Worm (Caenorhabditis elegans) whole organism, L2 larva: Measurements from ENCODE around the gene fbxa-53.
"Not testable (repeated sequence)": the region's sequence is repeated elsewhere in the genome, so short reads cannot be mapped to it uniquely, and the experiment has no call there.

Source experiments
- ZK546.5 ChIP-seq: sonication (generic microtip); optimal IDR thresholded peaks from 2 replicates; lab custom pipeline; 2017; ENCODE audit warnings: missing biosample characterization, missing genetic modification characterization
- aly-2 ChIP-seq: fragments of 150-350 bp; optimal IDR thresholded peaks from 2 replicates; lab custom pipeline; 2014; ENCODE audit warnings: missing biosample characterization, missing genetic modification characterization
- ama-1 ChIP-seq: fragments of 150-350 bp; optimal IDR thresholded peaks from 2 replicates; lab custom pipeline; 2018; ENCODE audit warnings: inconsistent platforms
- ceh-82 ChIP-seq: fragments of 150-350 bp; optimal IDR thresholded peaks from 2 replicates; lab custom pipeline; 2014; ENCODE audit warnings: missing biosample characterization, missing genetic modification characterization
- egl-27 ChIP-seq: sonication (generic microtip); optimal IDR thresholded peaks from 3 replicates; lab custom pipeline; 2017; ENCODE audit warnings: missing biosample characterization, missing genetic modification reagents, missing genetic modification characterization
- elt-1 ChIP-seq: fragments of 150-350 bp; optimal IDR thresholded peaks from 2 replicates; lab custom pipeline; 2014; ENCODE audit warnings: missing biosample characterization, missing genetic modification characterization
- lin-11 ChIP-seq: fragments of 150-350 bp; sonication (generic microtip); optimal IDR thresholded peaks from 2 replicates; lab custom pipeline; 2014; ENCODE audit warnings: missing biosample characterization, missing genetic modification characterization, inconsistent platforms, mixed read lengths
- mdl-1 ChIP-seq, 2 experiments: fragments of 150-350 bp in 1 of 2; sonication (generic microtip) in 1 of 2; optimal IDR thresholded peaks; 2 replicates each; lab custom pipeline; 2017; ENCODE audit warnings: missing biosample characterization in 2 of 2, missing genetic modification characterization in 2 of 2
- nhr-10 ChIP-seq: sonication (generic microtip); optimal IDR thresholded peaks from 2 replicates; lab custom pipeline; 2017; ENCODE audit warnings: missing biosample characterization, missing genetic modification characterization
- nhr-11 ChIP-seq: fragments of 150-350 bp; optimal IDR thresholded peaks from 2 replicates; lab custom pipeline; 2014; ENCODE audit warnings: missing biosample characterization, missing genetic modification characterization
- nhr-6 ChIP-seq: fragments of 150-350 bp; optimal IDR thresholded peaks from 2 replicates; lab custom pipeline; 2014; ENCODE audit warnings: missing biosample characterization, missing genetic modification characterization
- nhr-77 ChIP-seq: fragments of 150-350 bp; optimal IDR thresholded peaks from 2 replicates; lab custom pipeline; 2014; ENCODE audit warnings: missing biosample characterization, missing genetic modification characterization
- skn-1 ChIP-seq: sonication (generic microtip); optimal IDR thresholded peaks from 2 replicates; lab custom pipeline; 2017; ENCODE audit warnings: missing biosample characterization, missing genetic modification characterization
- unc-62 ChIP-seq: fragments of 150-350 bp; optimal IDR thresholded peaks from 2 replicates; lab custom pipeline; 2014; ENCODE audit warnings: missing biosample characterization, missing genetic modification reagents, missing genetic modification characterization

ce11 chrX:1746117-1746516, 27.7 kb upstream of the fbxa-53 start, which contains the start of gene Y75D11A.3:
- TF ChIP-seq nhr-11 (tag; lab: Kevin White, UChicago); nhr-77 (tag; lab: Kevin White, UChicago); ceh-82; ZK546.5 (tag; lab: Kevin White, UChicago); elt-1 (tag; lab: Kevin White, UChicago); ama-1 (lab: Kevin White, UChicago); aly-2 (tag; lab: Kevin White, UChicago); mdl-1 (tag; optimal IDR thresholded peaks at IDR 0.05; lab: Kevin White, UChicago); egl-27; unc-62 (GFP tag; lab: Kevin White, UChicago); nhr-10; nhr-6; lin-11 (tag; lab: Kevin White, UChicago); skn-1 (tag; lab: Kevin White, UChicago): not testable (repeated sequence)
